Fruit fly (Drosophila melanogaster): ENCODE data around the gene Btk.

The Btk gene

dm6 chr2L:8255406-8255805 lies 45.5 kb downstream of the Btk start (continued):
- no peak for TF ChIP-seq HLHmδ (GFP tag; optimal IDR thresholded peaks at IDR 0.05)
- no peak for TF ChIP-seq Bteb2 (GFP tag; optimal IDR thresholded peaks at IDR 0.05)
- no peak for TF ChIP-seq scrt (GFP tag; optimal IDR thresholded peaks at IDR 0.05)
- peak; percentile 36; the same call in 1 of the 2 replicates for TF ChIP-seq CG14441 (GFP tag; IDR thresholded peaks at IDR 0.05)
- peak; percentile 19; the same call in 1 of the 2 replicates for TF ChIP-seq ttk (GFP tag; IDR thresholded peaks at IDR 0.05)
- TF ChIP-seq her (GFP tag; optimal IDR thresholded peaks at IDR 0.05) = no peak
- TF ChIP-seq CG32772 (GFP tag; IDR thresholded peaks at IDR 0.05) = 0 out of 2 replicates have a peak, but pooled peaks have one; percentile 43
- peak; percentile 18 for TF ChIP-seq Hmr (GFP tag; optimal IDR thresholded peaks at IDR 0.05)
- TF ChIP-seq mam (GFP tag; optimal IDR thresholded peaks at IDR 0.05) = peak; percentile 3
- no peak for TF ChIP-seq Adf1 (GFP tag; IDR thresholded peaks at IDR 0.05)
- TF ChIP-seq Rfx (GFP tag; IDR thresholded peaks at IDR 0.05) = peak; percentile 41; the same call in 1 of the 2 replicates
- TF ChIP-seq stc (GFP tag; IDR thresholded peaks at IDR 0.05) = 0 out of 2 replicates have a peak, but pooled peaks have one; percentile 12
- no peak for TF ChIP-seq CG8089 (GFP tag; optimal IDR thresholded peaks at IDR 0.05)
- TF ChIP-seq chm (GFP tag; IDR thresholded peaks at IDR 0.05) = no peak
- TF ChIP-seq Ada2b (GFP tag; IDR thresholded peaks at IDR 0.05) = no peak
- TF ChIP-seq cwo (GFP tag; optimal IDR thresholded peaks at IDR 0.05) = peak; percentile 18
- no peak for TF ChIP-seq Usf (GFP tag; optimal IDR thresholded peaks at IDR 0.05)

- TF ChIP-seq gcm2 (GFP tag; optimal IDR thresholded peaks at IDR 0.05) (no peak), nau (GFP tag; optimal IDR thresholded peaks at IDR 0.05) (no peak), Antp (GFP tag; optimal IDR thresholded peaks at IDR 0.05) (no peak), zen (tag; optimal IDR thresholded peaks at IDR 0.05) (no peak), MBD-R2 (GFP tag; IDR thresholded peaks at IDR 0.05) (no peak), CG11085 (GFP tag; IDR thresholded peaks at IDR 0.05) (no peak), Hr3 (GFP tag; optimal IDR thresholded peaks at IDR 0.05) (no peak), Hand (GFP tag; optimal IDR thresholded peaks at IDR 0.05) (no peak), CG4328 (GFP tag; optimal IDR thresholded peaks at IDR 0.05) (no peak), sim (GFP tag; IDR thresholded peaks at IDR 0.05) (no peak), CG32772 (GFP tag; IDR thresholded peaks at IDR 0.05) (no peak), CG6765 (GFP tag; optimal IDR thresholded peaks at IDR 0.05) (no peak), sd (tag; optimal IDR thresholded peaks at IDR 0.05) (no peak), CkIIα-i1 (GFP tag; IDR thresholded peaks at IDR 0.05) (no peak), croc (GFP tag; conservative IDR thresholded peaks at IDR 0.05) (no peak), CG10979 (tag; optimal IDR thresholded peaks at IDR 0.05) (no peak)
These were observed 57.0 kb downstream of the Btk start, which contains the start of gene CG43057 for dm6 chr2L:8243903-8244302. CG43057 (minus strand) TSS chr2L:8244003.

DNA sequence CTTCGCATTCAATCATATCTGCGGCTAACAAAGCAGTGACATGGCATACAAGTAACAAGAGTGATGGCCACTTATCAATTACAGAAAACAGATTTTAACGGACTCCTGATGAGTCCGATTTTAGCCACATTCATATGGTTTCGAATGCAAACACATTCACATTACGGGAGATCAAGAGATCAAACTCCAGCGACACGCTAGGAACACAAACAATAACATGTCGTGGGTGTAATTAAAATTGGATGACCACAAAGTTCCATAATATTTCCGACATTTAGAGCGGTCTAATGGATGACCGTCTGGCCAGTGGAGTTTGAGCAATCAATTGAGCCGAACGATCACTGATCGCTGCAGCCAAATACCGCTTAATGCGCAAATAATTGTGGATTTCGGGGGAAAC lies 58.7 kb downstream of the Btk start, which contains the start of gene CG14277:
Gene CG14277 (plus strand): TSS at position 301 of the 400 bp plus-strand sequence.
- no peak for TF ChIP-seq CG10267 (tag; optimal IDR thresholded peaks at IDR 0.05)
- TF ChIP-seq ftz-f1 (GFP tag; optimal IDR thresholded peaks at IDR 0.05) = no peak
- TF ChIP-seq mam (GFP tag; optimal IDR thresholded peaks at IDR 0.05) = no peak
- TF ChIP-seq unpg (GFP tag; optimal IDR thresholded peaks at IDR 0.05) = no peak
- no peak for TF ChIP-seq toy (GFP tag; IDR thresholded peaks at IDR 0.05)
- no peak for TF ChIP-seq pfk (GFP tag; optimal IDR thresholded peaks at IDR 0.05)
- TF ChIP-seq Atf6 (GFP tag; IDR thresholded peaks at IDR 0.05) = no peak
- no peak for TF ChIP-seq pzg (GFP tag; optimal IDR thresholded peaks at IDR 0.05)
- no peak for TF ChIP-seq GATAe (GFP tag; conservative IDR thresholded peaks at IDR 0.05)
- no peak for TF ChIP-seq bcd (GFP tag; optimal IDR thresholded peaks at IDR 0.05)

Data from whole organism, embryonic.